Worm (Caenorhabditis elegans): ENCODE data around the gene F35B3.3.

DNA sequence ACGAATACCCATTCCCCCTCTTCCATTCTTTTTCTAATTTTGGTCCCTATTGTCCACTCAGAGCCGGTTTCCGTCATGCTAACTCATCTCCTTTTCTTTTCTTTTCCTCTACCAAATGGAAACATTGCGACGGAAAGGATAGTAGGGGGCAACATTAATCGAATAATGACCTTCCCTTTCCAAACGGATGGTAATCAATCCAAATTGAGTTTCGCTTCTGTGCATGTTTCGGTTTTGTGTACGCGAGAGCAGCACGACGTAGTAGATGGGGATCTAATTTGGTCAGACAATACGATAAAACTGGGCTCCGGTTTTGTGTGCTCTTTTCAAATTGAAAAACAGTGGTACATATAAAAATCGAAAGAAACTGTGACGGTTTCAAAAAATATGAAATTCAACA, 21.8 kb upstream of the F35B3.3 start:
- TF ChIP-seq ces-1 (GFP tag; optimal IDR thresholded peaks at IDR 0.05) = peak; percentile 100
- TF ChIP-seq nhr-12 (tag; optimal IDR thresholded peaks at IDR 0.05) = no peak
- no peak for TF ChIP-seq lsy-2 (tag; optimal IDR thresholded peaks at IDR 0.05)
- TF ChIP-seq snpc-4 (tag; optimal IDR thresholded peaks at IDR 0.05) = no peak
- no peak for TF ChIP-seq mep-1 (tag; optimal IDR thresholded peaks at IDR 0.05)
- TF ChIP-seq ham-2 (GFP tag; optimal IDR thresholded peaks at IDR 0.05) = no peak
- no peak for TF ChIP-seq lin-13 (tag; optimal IDR thresholded peaks at IDR 0.05)
- TF ChIP-seq pha-4 (tag; optimal IDR thresholded peaks at IDR 0.05) = no peak
- TF ChIP-seq blmp-1 (tag; optimal IDR thresholded peaks at IDR 0.05) = no peak
- no peak for TF ChIP-seq nhr-28 (tag; optimal IDR thresholded peaks at IDR 0.05)
- TF ChIP-seq elt-3 (tag; optimal IDR thresholded peaks at IDR 0.05) = no peak
- peak; percentile 10 for TF ChIP-seq nhr-237 (tag; optimal IDR thresholded peaks at IDR 0.05)
- no peak for TF ChIP-seq ztf-11 (tag; optimal IDR thresholded peaks at IDR 0.05)
- no peak for TF ChIP-seq unc-62 (GFP tag; optimal IDR thresholded peaks at IDR 0.05)
